Worm (Caenorhabditis elegans) whole organism, L1 larva: ENCODE data around the gene srh-229.

Experiments used
- aly-2 ChIP-seq: fragments of 150-350 bp; optimal IDR thresholded peaks from 2 replicates; lab custom pipeline; 2014; ENCODE audit warnings: missing biosample characterization, missing genetic modification characterization
- ceh-82 ChIP-seq, 3 experiments: fragments of 150-350 bp in 1 of 3; sonication (generic microtip) in 2 of 3; optimal IDR thresholded peaks; 2 replicates each; lab custom pipeline; 2014 to 2017; ENCODE audit warnings: missing biosample characterization in 3 of 3, missing genetic modification characterization in 3 of 3

DNA sequence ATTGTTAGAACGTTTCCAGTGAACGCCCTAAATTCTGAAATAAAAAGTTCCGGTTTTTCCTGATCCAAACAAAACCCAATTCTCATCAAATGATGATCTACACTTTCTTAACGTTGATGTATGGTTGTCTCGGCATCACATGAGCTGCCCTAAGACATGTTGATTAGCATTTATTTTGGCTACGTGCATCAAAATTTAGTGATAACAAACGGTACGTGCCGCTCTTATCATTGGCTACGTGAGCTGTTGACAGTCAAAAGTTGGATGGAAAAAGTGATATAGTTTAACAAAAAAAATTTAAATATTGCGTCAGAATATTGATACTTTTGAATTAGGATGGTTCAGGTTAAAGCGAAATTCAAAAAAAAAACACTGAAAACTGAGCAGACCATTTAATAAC, 43.8 kb upstream of the srh-229 start:
- TF ChIP-seq aly-2 (tag; lab: Kevin White, UChicago) (no peak), ceh-82 (tag; optimal IDR thresholded peaks at IDR 0.05; lab: Kevin White, UChicago) (no peak)
